Fruit fly (Drosophila melanogaster): ENCODE measurements around the gene CG43750.

CG43750 gene

dm6 chr2L:2426444-2427188 is 36.1 kb upstream of the CG43750 start:
- TF ChIP-seq Dfd (GFP tag; optimal IDR thresholded peaks at IDR 0.05) (peak; percentile 98), h (GFP tag; optimal IDR thresholded peaks at IDR 0.05) (peak; percentile 25), Vsx2 (GFP tag; optimal IDR thresholded peaks at IDR 0.05; ENCODE audit: partially characterized antibody) (no peak), dsf (GFP tag; optimal IDR thresholded peaks at IDR 0.05; ENCODE audit: borderline replicate concordance) (no peak), fru (GFP tag; optimal IDR thresholded peaks at IDR 0.05) (peak; percentile 7), sv (GFP tag; optimal IDR thresholded peaks at IDR 0.05) (peak; percentile 10), rgr (GFP tag; optimal IDR thresholded peaks at IDR 0.05) (peak; percentile 16), foxo (GFP tag; optimal IDR thresholded peaks at IDR 0.05) (peak in 1 of 2 experiments; percentile 7)

dm6 chr2L:2425652-2426192 is 35.2 kb upstream of the CG43750 start:
- TF ChIP-seq brk (GFP tag; optimal IDR thresholded peaks at IDR 0.05): no peak
- TF ChIP-seq HLH106 (tag; optimal IDR thresholded peaks at IDR 0.05): no peak
- no peak for TF ChIP-seq N (GFP tag; optimal IDR thresholded peaks at IDR 0.05)
- TF ChIP-seq jim (GFP tag; optimal IDR thresholded peaks at IDR 0.05): no peak
- TF ChIP-seq foxo (GFP tag; optimal IDR thresholded peaks at IDR 0.05): no peak
- no peak for TF ChIP-seq Vsx2 (GFP tag; optimal IDR thresholded peaks at IDR 0.05; ENCODE audit: partially characterized antibody)
- TF ChIP-seq Hr83 (GFP tag; optimal IDR thresholded peaks at IDR 0.05; ENCODE audit: poor library complexity, severe bottlenecking): no peak
- no peak for TF ChIP-seq CrebA (GFP tag; optimal IDR thresholded peaks at IDR 0.05; ENCODE audit: borderline replicate concordance)

dm6 chr2L:2424497-2424896 is 34.0 kb upstream of the CG43750 start, which contains the start of gene CG44139:
Gene CG44139 (plus strand): TSS chr2L:2424797.
- TF ChIP-seq CG32264 (GFP tag; optimal IDR thresholded peaks at IDR 0.05) (no peak), Hr78 (GFP tag; optimal IDR thresholded peaks at IDR 0.05) (no peak), foxo (GFP tag; optimal IDR thresholded peaks at IDR 0.05) (no peak), Abd-B (GFP tag; optimal IDR thresholded peaks at IDR 0.05) (no peak), Sp1 (GFP tag; optimal IDR thresholded peaks at IDR 0.05) (no peak), GATAd (GFP tag; optimal IDR thresholded peaks at IDR 0.05) (no peak), lola (GFP tag; optimal IDR thresholded peaks at IDR 0.05) (no peak)

- TF ChIP-seq Rel (GFP tag; optimal IDR thresholded peaks at IDR 0.05): no peak
- no peak for TF ChIP-seq Rel (tag; optimal IDR thresholded peaks at IDR 0.05)
- TF ChIP-seq tai (GFP tag; optimal IDR thresholded peaks at IDR 0.05): no peak
- peak; percentile 39 for TF ChIP-seq rgr (GFP tag; optimal IDR thresholded peaks at IDR 0.05)
- no peak for TF ChIP-seq CG9705 (GFP tag; optimal IDR thresholded peaks at IDR 0.05)
- no peak for TF ChIP-seq jim (GFP tag; optimal IDR thresholded peaks at IDR 0.05)
- peak; percentile 2 for TF ChIP-seq Jra (GFP tag; optimal IDR thresholded peaks at IDR 0.05)
- TF ChIP-seq usp (GFP tag; optimal IDR thresholded peaks at IDR 0.05): no peak
- TF ChIP-seq HLH106 (tag; optimal IDR thresholded peaks at IDR 0.05): peak; percentile 68
- no peak for TF ChIP-seq N (GFP tag; optimal IDR thresholded peaks at IDR 0.05)
- TF ChIP-seq brk (GFP tag; optimal IDR thresholded peaks at IDR 0.05): peak; percentile 64
- no peak for TF ChIP-seq dl (GFP tag; optimal IDR thresholded peaks at IDR 0.05; ENCODE audit: insufficient read depth in 1 of 2, partially characterized antibody in 2 of 2)
- no peak for TF ChIP-seq pan (optimal IDR thresholded peaks at IDR 0.05)
- peak in 1 of 2 experiments; percentile 53 for TF ChIP-seq foxo (GFP tag; optimal IDR thresholded peaks at IDR 0.05)
- peak; percentile 65 for TF ChIP-seq Dif (GFP tag; optimal IDR thresholded peaks at IDR 0.05; ENCODE audit: partially characterized antibody)
- TF ChIP-seq h (GFP tag; optimal IDR thresholded peaks at IDR 0.05): peak; percentile 52
- no peak for TF ChIP-seq Hr78 (GFP tag; optimal IDR thresholded peaks at IDR 0.05)
- peak; percentile 32 for TF ChIP-seq Hnf4 (GFP tag; optimal IDR thresholded peaks at IDR 0.05)
- no peak for TF ChIP-seq Sp1 (GFP tag; optimal IDR thresholded peaks at IDR 0.05)
- TF ChIP-seq br (GFP tag; optimal IDR thresholded peaks at IDR 0.05): no peak
- peak; percentile 53 for TF ChIP-seq fru (GFP tag; optimal IDR thresholded peaks at IDR 0.05)
- TF ChIP-seq lola (GFP tag; optimal IDR thresholded peaks at IDR 0.05): no peak
- peak; percentile 25 for TF ChIP-seq psq (GFP tag; optimal IDR thresholded peaks at IDR 0.05)
- no peak for TF ChIP-seq Vsx2 (GFP tag; optimal IDR thresholded peaks at IDR 0.05; ENCODE audit: partially characterized antibody)
- no peak for TF ChIP-seq dmrt93B (GFP tag; optimal IDR thresholded peaks at IDR 0.05)
- TF ChIP-seq Dfd (GFP tag; optimal IDR thresholded peaks at IDR 0.05): no peak
- no peak for TF ChIP-seq Mio (GFP tag; optimal IDR thresholded peaks at IDR 0.05)
- TF ChIP-seq dsf (GFP tag; optimal IDR thresholded peaks at IDR 0.05; ENCODE audit: borderline replicate concordance): no peak
- no peak for TF ChIP-seq Myc (optimal IDR thresholded peaks at IDR 0.05)
- no peak for TF ChIP-seq Abd-B (GFP tag; optimal IDR thresholded peaks at IDR 0.05)
- TF ChIP-seq sv (GFP tag; optimal IDR thresholded peaks at IDR 0.05): peak; percentile 63
- no peak for TF ChIP-seq Hr83 (GFP tag; optimal IDR thresholded peaks at IDR 0.05; ENCODE audit: poor library complexity, severe bottlenecking)
- no peak for TF ChIP-seq CG32264 (GFP tag; optimal IDR thresholded peaks at IDR 0.05)
- no peak for TF ChIP-seq CrebA (GFP tag; optimal IDR thresholded peaks at IDR 0.05; ENCODE audit: borderline replicate concordance)
- peak; percentile 28 for TF ChIP-seq sage (GFP tag; optimal IDR thresholded peaks at IDR 0.05)
- peak; percentile 21 for TF ChIP-seq OdsH (GFP tag; optimal IDR thresholded peaks at IDR 0.05)
- TF ChIP-seq ey (GFP tag; optimal IDR thresholded peaks at IDR 0.05): peak; percentile 25
- peak; percentile 12 for TF ChIP-seq woc (GFP tag; optimal IDR thresholded peaks at IDR 0.05)
- no peak for TF ChIP-seq GATAd (GFP tag; optimal IDR thresholded peaks at IDR 0.05)
These were observed 30.0 kb upstream of the CG43750 start, which contains the start of gene CG9886 for dm6 chr2L:2420490-2420889. Gene CG9886 (plus strand): TSS chr2L:2420830.

Measured in whole organism, wandering third instar larva.